Fruit fly (Drosophila melanogaster) whole organism, prepupa: ENCODE results near the gene Sec22.
A peak's percentile ranks its signal among the peaks of the same experiment; 100 is the strongest.

Experiments used
- Blimp-1 ChIP-seq: fragments of 200-800 bp; sonication (Bioruptor generic); optimal IDR thresholded peaks from 3 replicates; lab custom pipeline; 2017; ENCODE audit warnings: missing biosample characterization, missing genetic modification characterization, mild to moderate bottlenecking, moderate library complexity, missing genetic modification reagents
- CG10631 ChIP-seq: fragments of 200-800 bp; sonication (Bioruptor generic); optimal IDR thresholded peaks from 2 replicates; lab custom pipeline; 2016; ENCODE audit warnings: missing biosample characterization, missing genetic modification characterization
- CG10669 ChIP-seq: fragments of 200-800 bp; sonication (Bioruptor generic); optimal IDR thresholded peaks from 3 replicates; lab custom pipeline; 2018; ENCODE audit warnings: missing biosample characterization, mild to moderate bottlenecking, missing genetic modification characterization, moderate library complexity
- CG11294 ChIP-seq: fragments of 200-800 bp; sonication (Bioruptor generic); IDR thresholded peaks from 2 replicates; pipeline ENCODE4 v1.3.6; 2022; ENCODE audit warnings: missing biosample characterization, missing genetic modification characterization
- CG11902 ChIP-seq: fragments of 200-800 bp; sonication (Bioruptor generic); optimal IDR thresholded peaks from 3 replicates; lab custom pipeline; 2016; ENCODE audit warnings: missing biosample characterization, missing genetic modification characterization
- CG1621 ChIP-seq: fragments of 200-800 bp; sonication (Bioruptor generic); optimal IDR thresholded peaks from 3 replicates; lab custom pipeline; 2018; ENCODE audit warnings: missing biosample characterization, mild to moderate bottlenecking, missing genetic modification characterization
- CG16779 ChIP-seq: fragments of 200-800 bp; sonication (Bioruptor generic); optimal IDR thresholded peaks from 3 replicates; lab custom pipeline; 2017; ENCODE audit warnings: missing biosample characterization, mild to moderate bottlenecking, missing genetic modification characterization
- CG31627 ChIP-seq: fragments of 200-800 bp; sonication (Bioruptor generic); optimal IDR thresholded peaks from 3 replicates; lab custom pipeline; 2016; ENCODE audit warnings: missing biosample characterization, missing genetic modification characterization
- CG32006 ChIP-seq: fragments of 200-800 bp; sonication (Bioruptor generic); optimal IDR thresholded peaks from 3 replicates; lab custom pipeline; 2017; ENCODE audit warnings: missing biosample characterization, mild to moderate bottlenecking, missing genetic modification characterization
- CG3919 ChIP-seq: fragments of 200-800 bp; sonication (Bioruptor generic); optimal IDR thresholded peaks from 3 replicates; lab custom pipeline; 2016; ENCODE audit warnings: missing biosample characterization, missing genetic modification characterization
- CG4318 ChIP-seq: fragments of 200-800 bp; sonication (Bioruptor generic); optimal IDR thresholded peaks from 3 replicates; lab custom pipeline; 2017; ENCODE audit warnings: missing biosample characterization, mild to moderate bottlenecking, missing genetic modification characterization
- CG6163 ChIP-seq: fragments of 200-800 bp; sonication (Bioruptor generic); IDR thresholded peaks from 3 replicates; pipeline ENCODE4 v1.3.6; 2022; ENCODE audit warnings: missing biosample characterization, missing genetic modification characterization
- CG6276 ChIP-seq: fragments of 200-800 bp; sonication (Bioruptor generic); optimal IDR thresholded peaks from 2 replicates; lab custom pipeline; 2017; ENCODE audit warnings: missing biosample characterization, mild to moderate bottlenecking, missing genetic modification characterization
- CG6792 ChIP-seq: fragments of 200-800 bp; sonication (Bioruptor generic); optimal IDR thresholded peaks from 3 replicates; lab custom pipeline; 2016; ENCODE audit warnings: missing biosample characterization, missing genetic modification characterization
- CG6808 ChIP-seq: fragments of 200-800 bp; sonication (Bioruptor generic); optimal IDR thresholded peaks from 3 replicates; lab custom pipeline; 2017; ENCODE audit warnings: missing biosample characterization, missing genetic modification characterization, mild to moderate bottlenecking, moderate library complexity, missing genetic modification reagents
- CG7368 ChIP-seq: fragments of 200-800 bp; sonication (Bioruptor generic); optimal IDR thresholded peaks from 3 replicates; lab custom pipeline; 2016; ENCODE audit warnings: missing biosample characterization, missing genetic modification characterization
- CG8319 ChIP-seq: fragments of 200-800 bp; sonication (Bioruptor generic); optimal IDR thresholded peaks from 3 replicates; lab custom pipeline; 2016; ENCODE audit warnings: missing biosample characterization, missing genetic modification characterization
- CG8632 ChIP-seq: fragments of 200-800 bp; sonication (Bioruptor generic); optimal IDR thresholded peaks from 3 replicates; lab custom pipeline; 2016; ENCODE audit warnings: missing biosample characterization, missing genetic modification characterization
- Eip75B ChIP-seq: fragments of 200-800 bp; sonication (Bioruptor generic); optimal IDR thresholded peaks from 3 replicates; lab custom pipeline; 2016; ENCODE audit warnings: missing biosample characterization, missing genetic modification characterization
- Eip78C ChIP-seq: fragments of 200-800 bp; sonication (Bioruptor generic); peaks from one replicate; lab custom pipeline; 2016; ENCODE audit warnings: missing biosample characterization, missing genetic modification characterization
- Eip93F ChIP-seq: fragments of 200-800 bp; sonication (Bioruptor generic); optimal IDR thresholded peaks from 2 replicates; lab custom pipeline; 2016; ENCODE audit warnings: missing biosample characterization, mild to moderate bottlenecking, missing genetic modification characterization
- Ets96B ChIP-seq: fragments of 200-800 bp; optimal IDR thresholded peaks from 2 replicates; lab custom pipeline; 2019; ENCODE audit warnings: missing biosample characterization, mild to moderate bottlenecking, missing genetic modification characterization, moderate library complexity
- Gug ChIP-seq: fragments of 200-800 bp; sonication (Bioruptor generic); IDR thresholded peaks from 2 replicates; pipeline ENCODE4 v1.3.6; 2022; ENCODE audit warnings: missing biosample characterization, missing genetic modification characterization
- Hr38 ChIP-seq: sonication (Bioruptor generic); optimal IDR thresholded peaks from 2 replicates; lab custom pipeline; 2016; ENCODE audit warnings: missing biosample characterization, missing genetic modification characterization
- Hr4 ChIP-seq: fragments of 200-800 bp; sonication (Bioruptor generic); optimal IDR thresholded peaks from 3 replicates; lab custom pipeline; 2016; ENCODE audit warnings: missing biosample characterization, missing genetic modification characterization
- Lpt ChIP-seq: fragments of 200-800 bp; sonication (Bioruptor generic); optimal IDR thresholded peaks from 3 replicates; lab custom pipeline; 2016; ENCODE audit warnings: missing biosample characterization, missing genetic modification characterization
- Met ChIP-seq: fragments of 200-800 bp; sonication (Bioruptor generic); optimal IDR thresholded peaks from 3 replicates; lab custom pipeline; 2016; ENCODE audit warnings: missing biosample characterization, missing genetic modification characterization
- Smox ChIP-seq: fragments of 200-800 bp; sonication (Bioruptor generic); optimal IDR thresholded peaks from 3 replicates; lab custom pipeline; 2016; ENCODE audit warnings: missing biosample characterization, missing genetic modification characterization
- Sox14 ChIP-seq: fragments of 200-800 bp; sonication (Bioruptor generic); optimal IDR thresholded peaks from 3 replicates; lab custom pipeline; 2016; ENCODE audit warnings: missing biosample characterization, missing genetic modification characterization
- Sox15 ChIP-seq: fragments of 200-800 bp; sonication (Bioruptor generic); optimal IDR thresholded peaks from 3 replicates; lab custom pipeline; 2016; ENCODE audit warnings: missing biosample characterization, missing genetic modification characterization
- achi ChIP-seq: fragments of 200-800 bp; sonication (Bioruptor generic); optimal IDR thresholded peaks from 3 replicates; lab custom pipeline; 2016; ENCODE audit warnings: missing biosample characterization, missing genetic modification characterization
- cyc ChIP-seq: fragments of 200-800 bp; sonication (Bioruptor generic); optimal IDR thresholded peaks from 3 replicates; lab custom pipeline; 2016; ENCODE audit warnings: missing biosample characterization, missing genetic modification characterization
- dac ChIP-seq: fragments of 200-800 bp; sonication (Bioruptor generic); optimal IDR thresholded peaks from 2 replicates; lab custom pipeline; 2017; ENCODE audit warnings: missing biosample characterization, mild to moderate bottlenecking, missing genetic modification characterization
- dsx ChIP-seq: fragments of 200-800 bp; optimal IDR thresholded peaks from 3 replicates; lab custom pipeline; 2019; ENCODE audit warnings: missing biosample characterization, mild to moderate bottlenecking, missing genetic modification characterization, moderate library complexity; ENCODE audit not compliant: poor library complexity, severe bottlenecking
- eg ChIP-seq: fragments of 200-800 bp; sonication (Bioruptor generic); IDR thresholded peaks from 3 replicates; pipeline ENCODE4 v1.3.6; 2022; ENCODE audit warnings: missing biosample characterization, missing genetic modification characterization
- esn ChIP-seq: fragments of 200-800 bp; sonication (Bioruptor generic); optimal IDR thresholded peaks from 2 replicates; lab custom pipeline; 2016; ENCODE audit warnings: missing biosample characterization, mild to moderate bottlenecking, missing genetic modification characterization, moderate library complexity
- fd59A ChIP-seq: fragments of 200-800 bp; sonication (Bioruptor generic); optimal IDR thresholded peaks from 2 replicates; lab custom pipeline; 2017; ENCODE audit warnings: missing biosample characterization, mild to moderate bottlenecking, missing genetic modification characterization, missing genetic modification reagents
- fd85E ChIP-seq: fragments of 200-800 bp; sonication (Bioruptor generic); optimal IDR thresholded peaks from 3 replicates; lab custom pipeline; 2016; ENCODE audit warnings: missing biosample characterization, missing genetic modification characterization
- fkh ChIP-seq: fragments of 200-800 bp; sonication (Bioruptor generic); optimal IDR thresholded peaks from 3 replicates; lab custom pipeline; 2017; ENCODE audit warnings: missing biosample characterization, mild to moderate bottlenecking, missing genetic modification characterization, moderate library complexity
- lz ChIP-seq: fragments of 200-800 bp; sonication (Bioruptor generic); optimal IDR thresholded peaks from 3 replicates; lab custom pipeline; 2016; ENCODE audit warnings: missing biosample characterization, missing genetic modification characterization
- net ChIP-seq: fragments of 200-800 bp; sonication (Bioruptor generic); optimal IDR thresholded peaks from 3 replicates; lab custom pipeline; 2016; ENCODE audit warnings: missing biosample characterization, missing genetic modification characterization
- pdm3 ChIP-seq: fragments of 200-800 bp; sonication (Bioruptor generic); optimal IDR thresholded peaks from 3 replicates; lab custom pipeline; 2016; ENCODE audit warnings: missing biosample characterization, missing genetic modification characterization
- spab ChIP-seq: fragments of 200-800 bp; sonication (Bioruptor generic); optimal IDR thresholded peaks from 2 replicates; lab custom pipeline; 2017; ENCODE audit warnings: missing biosample characterization, mild to moderate bottlenecking, missing genetic modification characterization, missing genetic modification reagents
- ss ChIP-seq, 2 experiments: fragments of 200-800 bp; sonication (Bioruptor generic); optimal IDR thresholded peaks; 2 replicates in 1 of 2; 3 replicates in 1 of 2; lab custom pipeline; 2017 to 2018; ENCODE audit warnings: mild to moderate bottlenecking in 2 of 2, missing biosample characterization in 2 of 2, missing genetic modification characterization in 2 of 2, moderate library complexity in 1 of 2
- svp ChIP-seq: fragments of 200-800 bp; sonication (Bioruptor generic); peaks from one replicate; lab custom pipeline; 2016; ENCODE audit warnings: missing biosample characterization, missing genetic modification characterization
- topi ChIP-seq: fragments of 200-800 bp; sonication (Bioruptor generic); optimal IDR thresholded peaks from 3 replicates; lab custom pipeline; 2016; ENCODE audit warnings: missing biosample characterization, missing genetic modification characterization
- vri ChIP-seq: fragments of 200-800 bp; sonication (Bioruptor generic); optimal IDR thresholded peaks from 3 replicates; lab custom pipeline; 2016; ENCODE audit warnings: missing biosample characterization, mild to moderate bottlenecking, missing genetic modification characterization

Gene Sec22

dm6 chrX:769639-770124 is 36.2 kb upstream of the Sec22 start, which contains the start of gene fz3 (continued):
- TF ChIP-seq CG31627 (GFP tag; lab: Kevin White, UChicago) (peak; percentile 61), topi (GFP tag; lab: Kevin White, UChicago) (peak; percentile 86), CG10669 (GFP tag; lab: Kevin White, UChicago) (peak; percentile 73), spab (GFP tag; lab: Kevin White, UChicago) (peak; percentile 36), Met (peak; percentile 82), vri (GFP tag; lab: Kevin White, UChicago) (peak; percentile 76), Blimp-1 (GFP tag; lab: Kevin White, UChicago) (peak; percentile 15), CG32006 (GFP tag; lab: Kevin White, UChicago) (peak; percentile 64), Hr38 (GFP tag; lab: Kevin White, UChicago) (no peak), fd85E (GFP tag; lab: Kevin White, UChicago) (no peak), CG6276 (GFP tag; lab: Kevin White, UChicago) (peak; percentile 58), fkh (no peak), achi (peak; percentile 64), CG6792 (peak; percentile 66), fd59A (GFP tag; lab: Kevin White, UChicago) (peak; percentile 47), Eip75B (GFP tag; lab: Kevin White, UChicago) (peak; percentile 80), cyc (GFP tag; lab: Kevin White, UChicago) (peak; percentile 71), Smox (GFP tag; lab: Kevin White, UChicago) (peak; percentile 73), dac (peak; percentile 62), dsx (peak; percentile 73), CG8319 (peak; percentile 31), CG11294 (GFP tag; lab: Robert Waterston, UW) (no peak), Sox14 (GFP tag; lab: Kevin White, UChicago) (peak; percentile 76), CG6163 (GFP tag; lab: Robert Waterston, UW) (peak; percentile 80), net (GFP tag; lab: Kevin White, UChicago) (peak; percentile 76), CG1621 (tag; lab: Kevin White, UChicago) (peak; percentile 72), Ets96B (tag; lab: Kevin White, UChicago) (peak; percentile 70)
- TF ChIP-seq, all 60 proteins: peak for 53

- no peak for TF ChIP-seq eg (GFP tag; lab: Robert Waterston, UW)
- no peak for TF ChIP-seq CG6276 (GFP tag; lab: Kevin White, UChicago)
- peak; percentile 19 for TF ChIP-seq svp
- TF ChIP-seq dsx: no peak
- no peak for TF ChIP-seq Eip93F (GFP tag; lab: Kevin White, UChicago)
- no peak for TF ChIP-seq Hr38 (GFP tag; lab: Kevin White, UChicago)
- TF ChIP-seq Gug (GFP tag; lab: Robert Waterston, UW): no peak
- TF ChIP-seq CG7368: no peak
- no peak for TF ChIP-seq fd59A (GFP tag; lab: Kevin White, UChicago)
- TF ChIP-seq Eip75B (GFP tag; lab: Kevin White, UChicago): peak; percentile 0
- no peak for TF ChIP-seq ss (GFP tag; optimal IDR thresholded peaks at IDR 0.05; lab: Kevin White, UChicago)
- TF ChIP-seq Lpt (GFP tag; lab: Kevin White, UChicago): no peak
- TF ChIP-seq CG6808 (GFP tag; lab: Kevin White, UChicago): no peak
- no peak for TF ChIP-seq Hr4 (GFP tag; lab: Kevin White, UChicago)
- TF ChIP-seq Sox14 (GFP tag; lab: Kevin White, UChicago): no peak
- no peak for TF ChIP-seq CG16779 (tag; lab: Kevin White, UChicago)
- TF ChIP-seq pdm3 (GFP tag; lab: Kevin White, UChicago): no peak
- no peak for TF ChIP-seq fd85E (GFP tag; lab: Kevin White, UChicago)
- no peak for TF ChIP-seq lz (GFP tag; lab: Kevin White, UChicago)
- TF ChIP-seq CG10631: peak; percentile 10
- no peak for TF ChIP-seq CG4318
- TF ChIP-seq CG8632: no peak
- peak; percentile 3 for TF ChIP-seq CG6792
- TF ChIP-seq CG6163 (GFP tag; lab: Robert Waterston, UW): 0 out of 3 replicates have a peak, but pooled peaks have one; percentile 31
- peak; percentile 53 for TF ChIP-seq Eip78C (GFP tag; lab: Kevin White, UChicago)
- TF ChIP-seq CG11294 (GFP tag; lab: Robert Waterston, UW): no peak
- TF ChIP-seq Sox15 (GFP tag; lab: Kevin White, UChicago): no peak
- TF ChIP-seq CG11902 (GFP tag; lab: Kevin White, UChicago): no peak
- no peak for TF ChIP-seq fkh
- no peak for TF ChIP-seq cyc (GFP tag; lab: Kevin White, UChicago)
- TF ChIP-seq CG3919: peak; percentile 19
- no peak for TF ChIP-seq dac
- peak; percentile 18 for TF ChIP-seq esn (GFP tag; lab: Kevin White, UChicago)
- TF ChIP-seq Blimp-1 (GFP tag; lab: Kevin White, UChicago): no peak
Measured at dm6 chrX:771431-772064, 34.3 kb upstream of the Sec22 start.
